Worm (Caenorhabditis elegans): ENCODE measurements around the gene Y48A6B.7.

Y48A6B.7 gene

DNA sequence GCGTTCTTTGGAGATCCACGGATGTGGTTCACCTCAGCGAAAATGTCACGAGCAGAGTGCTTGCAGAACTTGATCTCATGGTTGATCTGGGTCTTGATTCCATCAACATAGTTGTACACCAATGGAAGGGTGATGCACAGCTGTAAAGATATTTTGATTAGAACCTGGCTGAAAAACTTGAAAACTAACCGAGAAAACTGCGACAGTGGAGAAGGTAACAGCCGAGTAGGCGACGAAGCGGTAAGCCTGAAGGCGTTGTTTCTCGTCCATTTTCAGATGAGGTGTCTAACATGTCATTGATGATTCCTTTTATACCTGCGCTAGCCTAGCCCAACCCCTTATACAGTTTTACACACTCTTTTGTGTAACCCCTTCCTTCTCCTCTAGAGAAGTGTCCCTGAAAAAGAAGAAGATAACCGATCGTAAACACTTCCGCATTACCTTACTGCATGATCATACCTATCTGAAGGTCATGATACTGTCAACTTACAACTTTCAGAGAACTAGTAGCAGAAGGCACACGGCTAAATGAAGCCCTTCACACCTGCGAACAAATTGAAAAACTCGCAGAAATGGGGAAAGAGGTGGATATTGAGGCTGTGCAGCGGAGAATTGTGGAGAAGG, 38.7 kb downstream of the Y48A6B.7 start, which contains the start of gene col-94:
Gene col-94, minus strand, starts transcription at position 313 of the 624 bp plus-strand sequence.
- TF ChIP-seq hlh-1 (tag; optimal IDR thresholded peaks at IDR 0.05) (no peak), mab-5 (tag; optimal IDR thresholded peaks at IDR 0.05) (no peak)

DNA sequence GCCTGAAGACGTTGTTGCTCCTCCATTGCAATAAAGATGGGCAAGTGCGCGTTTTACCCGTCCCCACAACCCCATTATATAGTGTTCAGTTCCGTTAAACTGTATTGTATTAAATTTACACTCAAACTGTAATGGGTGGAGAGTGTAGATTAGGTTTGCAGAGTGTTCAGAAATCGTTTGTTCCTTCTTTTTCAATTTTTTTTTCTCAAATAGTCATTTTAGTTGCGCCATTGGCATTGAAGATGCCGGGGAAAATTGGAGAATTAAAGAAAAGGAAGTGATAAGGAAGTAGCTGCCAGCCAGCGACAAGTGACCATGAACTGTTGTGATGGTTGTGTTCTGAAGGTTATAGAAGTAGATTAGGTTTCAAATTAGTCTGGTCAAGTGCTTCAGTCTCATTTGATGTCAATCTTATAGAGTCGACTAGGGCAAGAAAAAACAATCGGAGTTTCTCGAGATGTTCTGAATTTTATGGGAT, 40.8 kb downstream of the Y48A6B.7 start, which contains the start of gene col-93:
Gene col-93, minus strand, starts transcription at position 51 of the 478 bp plus-strand sequence.
- TF ChIP-seq unc-62 (GFP tag; optimal IDR thresholded peaks at IDR 0.05) = no peak
- no peak for TF ChIP-seq ham-2 (GFP tag; optimal IDR thresholded peaks at IDR 0.05)
- no peak for TF ChIP-seq tbx-8 (GFP tag; optimal IDR thresholded peaks at IDR 0.05)
- TF ChIP-seq drap-1 (GFP tag; optimal IDR thresholded peaks at IDR 0.05) = no peak
- TF ChIP-seq unc-39 (tag; optimal IDR thresholded peaks at IDR 0.05) = no peak
- TF ChIP-seq pha-4 (tag; optimal IDR thresholded peaks at IDR 0.05) = no peak
- TF ChIP-seq sptf-1 (tag; optimal IDR thresholded peaks at IDR 0.05) = no peak
- no peak for TF ChIP-seq nhr-76 (tag; optimal IDR thresholded peaks at IDR 0.05)
- TF ChIP-seq mls-2 (tag; optimal IDR thresholded peaks at IDR 0.05) = no peak
- no peak for TF ChIP-seq snpc-4 (tag; optimal IDR thresholded peaks at IDR 0.05)
- no peak for TF ChIP-seq ceh-83 (GFP tag; optimal IDR thresholded peaks at IDR 0.05)
- TF ChIP-seq ceh-43 (GFP tag; optimal IDR thresholded peaks at IDR 0.05) = no peak
- TF ChIP-seq nhr-28 (tag; optimal IDR thresholded peaks at IDR 0.05) = no peak
- no peak for TF ChIP-seq ceh-39 (tag; optimal IDR thresholded peaks at IDR 0.05)
- no peak for TF ChIP-seq blmp-1 (tag; optimal IDR thresholded peaks at IDR 0.05)
- TF ChIP-seq flh-1 (GFP tag; optimal IDR thresholded peaks at IDR 0.05) = no peak
- no peak for TF ChIP-seq nhr-237 (tag; optimal IDR thresholded peaks at IDR 0.05)
- TF ChIP-seq ztf-11 (tag; optimal IDR thresholded peaks at IDR 0.05) = no peak
- no peak for TF ChIP-seq mab-5 (tag; optimal IDR thresholded peaks at IDR 0.05)
- TF ChIP-seq nhr-12 (tag; optimal IDR thresholded peaks at IDR 0.05) = no peak

DNA sequence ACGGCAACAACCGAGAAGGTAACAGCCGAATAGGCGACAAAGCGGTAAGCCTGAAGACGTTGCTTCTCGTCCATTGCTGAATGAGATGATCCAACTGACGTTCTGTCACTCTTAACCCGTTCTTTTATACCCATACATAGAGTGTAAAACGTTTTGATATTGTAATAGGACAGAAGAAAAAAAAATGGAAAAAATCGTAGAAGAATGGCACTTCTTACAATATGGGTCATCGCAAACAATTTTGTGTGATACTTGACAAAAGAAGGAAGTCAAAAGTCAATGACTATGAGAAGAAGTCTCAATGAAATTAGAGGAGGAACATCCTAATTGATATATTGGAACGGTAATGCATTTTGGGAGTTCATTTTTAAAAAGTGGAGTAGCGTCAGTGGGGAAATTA, 43.2 kb downstream of the Y48A6B.7 start, which contains the start of gene col-92:
Gene col-92, minus strand, starts transcription at position 101 of the 400 bp plus-strand sequence.
- TF ChIP-seq lsy-2 (tag; optimal IDR thresholded peaks at IDR 0.05) (no peak), mls-2 (tag; optimal IDR thresholded peaks at IDR 0.05) (no peak), cnd-1 (tag; optimal IDR thresholded peaks at IDR 0.05) (no peak), sptf-1 (tag; optimal IDR thresholded peaks at IDR 0.05) (no peak), nhr-76 (tag; optimal IDR thresholded peaks at IDR 0.05) (no peak), elt-3 (tag; optimal IDR thresholded peaks at IDR 0.05) (no peak), pha-4 (tag; optimal IDR thresholded peaks at IDR 0.05) (no peak), flh-1 (GFP tag; optimal IDR thresholded peaks at IDR 0.05) (no peak), zip-8 (tag; optimal IDR thresholded peaks at IDR 0.05) (no peak)

DNA sequence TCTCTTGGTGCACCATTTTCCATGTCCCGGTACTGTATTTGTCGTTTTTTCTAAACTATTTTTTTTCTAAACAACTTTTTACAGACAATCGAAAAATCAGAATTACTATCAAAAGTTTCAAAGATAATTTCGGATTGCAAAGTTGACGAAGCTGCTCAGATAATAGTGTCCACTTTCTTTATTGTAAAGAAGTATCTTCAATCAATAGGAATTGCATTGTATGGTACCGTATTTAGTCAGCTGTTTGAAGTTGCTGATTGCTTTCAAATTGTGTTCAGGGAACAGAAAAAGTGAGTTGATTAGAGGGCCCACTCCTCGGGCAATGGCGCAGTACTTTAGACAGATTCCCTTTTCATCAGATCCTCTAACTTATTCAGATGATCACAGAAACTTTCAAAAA, 44.8 kb downstream of the Y48A6B.7 start:
- TF ChIP-seq ztf-11 (tag; optimal IDR thresholded peaks at IDR 0.05) (no peak), nhr-76 (tag; optimal IDR thresholded peaks at IDR 0.05) (no peak), sem-2 (GFP tag; optimal IDR thresholded peaks at IDR 0.05) (no peak), bed-3 (GFP tag; optimal IDR thresholded peaks at IDR 0.05) (no peak), flh-1 (GFP tag; optimal IDR thresholded peaks at IDR 0.05) (no peak), nhr-12 (tag; optimal IDR thresholded peaks at IDR 0.05) (no peak), unc-120 (tag; optimal IDR thresholded peaks at IDR 0.05; ENCODE audit: poor library complexity, severe bottlenecking) (no peak), drap-1 (GFP tag; optimal IDR thresholded peaks at IDR 0.05) (no peak), mls-2 (tag; optimal IDR thresholded peaks at IDR 0.05) (no peak), sptf-1 (tag; optimal IDR thresholded peaks at IDR 0.05) (no peak)

- TF ChIP-seq drap-1 (GFP tag; optimal IDR thresholded peaks at IDR 0.05) (no peak), ces-1 (GFP tag; optimal IDR thresholded peaks at IDR 0.05) (no peak), elt-3 (tag; optimal IDR thresholded peaks at IDR 0.05) (no peak), pha-4 (tag; optimal IDR thresholded peaks at IDR 0.05) (no peak), lsy-2 (tag; optimal IDR thresholded peaks at IDR 0.05) (no peak), zip-8 (tag; optimal IDR thresholded peaks at IDR 0.05) (no peak), nhr-2 (tag; optimal IDR thresholded peaks at IDR 0.05) (no peak), hlh-1 (tag; optimal IDR thresholded peaks at IDR 0.05) (no peak), mls-2 (tag; optimal IDR thresholded peaks at IDR 0.05) (no peak), nhr-28 (tag; optimal IDR thresholded peaks at IDR 0.05) (no peak), ceh-83 (GFP tag; optimal IDR thresholded peaks at IDR 0.05) (no peak), flh-1 (GFP tag; optimal IDR thresholded peaks at IDR 0.05) (no peak), sem-2 (GFP tag; optimal IDR thresholded peaks at IDR 0.05) (no peak), ceh-39 (tag; optimal IDR thresholded peaks at IDR 0.05) (no peak), sptf-1 (tag; optimal IDR thresholded peaks at IDR 0.05) (no peak), snpc-4 (tag; optimal IDR thresholded peaks at IDR 0.05) (no peak), unc-39 (tag; optimal IDR thresholded peaks at IDR 0.05) (no peak), lin-13 (tag; optimal IDR thresholded peaks at IDR 0.05) (no peak), unc-120 (tag; optimal IDR thresholded peaks at IDR 0.05; ENCODE audit: poor library complexity, severe bottlenecking) (no peak)
These were observed 49.8 kb downstream of the Y48A6B.7 start for ce11 chrIII:10976580-10976979.

Data from whole organism, mixed stage, embryonic.